Worm (Caenorhabditis elegans) whole organism, late embryonic: ENCODE measurements around the gene abhd-3.1.

Experiments used
- C08G9.2 ChIP-seq: sonication (generic microtip); optimal IDR thresholded peaks from 2 replicates; lab custom pipeline; 2016; ENCODE audit warnings: mild to moderate bottlenecking, missing genetic modification characterization, moderate library complexity, missing compliant biosample characterization
- C38D4.7 ChIP-seq: fragments of 200-800 bp; sonication (Bioruptor generic); optimal IDR thresholded peaks from 2 replicates; lab custom pipeline; 2018; ENCODE audit warnings: mild to moderate bottlenecking, missing genetic modification characterization, moderate library complexity, missing compliant biosample characterization
- F13H6.1 ChIP-seq: sonication (generic microtip); optimal IDR thresholded peaks from 2 replicates; lab custom pipeline; 2016; ENCODE audit warnings: missing genetic modification characterization, missing compliant biosample characterization
- K02D7.2 ChIP-seq: sonication (generic microtip); optimal IDR thresholded peaks from 2 replicates; lab custom pipeline; 2017; ENCODE audit warnings: mild to moderate bottlenecking, missing genetic modification characterization, missing compliant biosample characterization
- ceh-14 ChIP-seq: sonication (generic microtip); optimal IDR thresholded peaks from 2 replicates; lab custom pipeline; 2016; ENCODE audit warnings: missing genotype, missing genetic modification characterization, missing compliant biosample characterization
- ceh-30 ChIP-seq: fragments of 150-350 bp; optimal IDR thresholded peaks from 2 replicates; lab custom pipeline; 2014; ENCODE audit warnings: missing biosample characterization, missing genetic modification characterization
- ceh-34 ChIP-seq: sonication (generic microtip); optimal IDR thresholded peaks from 2 replicates; lab custom pipeline; 2016; ENCODE audit warnings: mild to moderate bottlenecking, missing genetic modification characterization, missing compliant biosample characterization
- ceh-45 ChIP-seq: fragments of 200-800 bp; sonication (Bioruptor generic); IDR thresholded peaks from 2 replicates; pipeline ENCODE4 v1.3.6; 2022; ENCODE audit warnings: missing genetic modification reagents, missing genetic modification characterization, missing compliant biosample characterization
- ceh-48 ChIP-seq: sonication (generic microtip); optimal IDR thresholded peaks from 2 replicates; lab custom pipeline; 2016; ENCODE audit warnings: missing genetic modification characterization, inconsistent platforms, missing compliant biosample characterization
- ceh-6 ChIP-seq: fragments of 200-800 bp; sonication (Bioruptor generic); optimal IDR thresholded peaks from 2 replicates; lab custom pipeline; 2018; ENCODE audit warnings: mild to moderate bottlenecking, missing genetic modification characterization, missing compliant biosample characterization
- dmd-4 ChIP-seq: sonication (generic microtip); optimal IDR thresholded peaks from 2 replicates; lab custom pipeline; 2016; ENCODE audit warnings: borderline replicate concordance, missing genetic modification characterization, missing compliant biosample characterization
- dve-1 ChIP-seq: sonication (generic microtip); optimal IDR thresholded peaks from 2 replicates; lab custom pipeline; 2017; ENCODE audit warnings: antibody characterized with exemption, mild to moderate bottlenecking, missing genetic modification characterization, missing compliant biosample characterization
- elt-4 ChIP-seq: sonication (generic microtip); optimal IDR thresholded peaks from 2 replicates; lab custom pipeline; 2016; ENCODE audit warnings: missing genetic modification characterization, missing compliant biosample characterization
- fax-1 ChIP-seq: sonication (generic microtip); optimal IDR thresholded peaks from 2 replicates; lab custom pipeline; 2016; ENCODE audit warnings: missing genotype, missing genetic modification characterization, missing compliant biosample characterization
- gmeb-2 ChIP-seq: sonication (generic microtip); optimal IDR thresholded peaks from 2 replicates; lab custom pipeline; 2016; ENCODE audit warnings: missing genetic modification characterization, inconsistent platforms, missing compliant biosample characterization
- hlh-13 ChIP-seq: fragments of 200-800 bp; sonication (Bioruptor generic); optimal IDR thresholded peaks from 2 replicates; lab custom pipeline; 2018; ENCODE audit warnings: mild to moderate bottlenecking, missing genetic modification characterization, missing compliant biosample characterization
- hlh-15 ChIP-seq: sonication (generic microtip); optimal IDR thresholded peaks from 2 replicates; lab custom pipeline; 2016; ENCODE audit warnings: missing genetic modification characterization, missing compliant biosample characterization
- hlh-8 ChIP-seq: sonication (generic microtip); optimal IDR thresholded peaks from 2 replicates; lab custom pipeline; 2016; ENCODE audit warnings: missing genotype, missing genetic modification characterization, missing compliant biosample characterization
- lin-11 ChIP-seq: fragments of 200-800 bp; sonication (Bioruptor generic); optimal IDR thresholded peaks from 2 replicates; lab custom pipeline; 2018; ENCODE audit warnings: mild to moderate bottlenecking, missing genetic modification characterization, missing compliant biosample characterization
- npax-4 ChIP-seq: sonication (generic microtip); optimal IDR thresholded peaks from 2 replicates; lab custom pipeline; 2016; ENCODE audit warnings: missing genetic modification characterization, missing compliant biosample characterization
- odd-2 ChIP-seq: sonication (generic microtip); optimal IDR thresholded peaks from 2 replicates; lab custom pipeline; 2017; ENCODE audit warnings: antibody characterized with exemption, mild to moderate bottlenecking, missing genetic modification characterization, missing compliant biosample characterization
- pat-9 ChIP-seq: fragments of 200-800 bp; sonication (Bioruptor generic); optimal IDR thresholded peaks from 2 replicates; lab custom pipeline; 2018; ENCODE audit warnings: mild to moderate bottlenecking, missing genetic modification characterization, moderate library complexity, missing compliant biosample characterization
- pax-1 ChIP-seq: fragments of 150-350 bp; optimal IDR thresholded peaks from 2 replicates; lab custom pipeline; 2014; ENCODE audit warnings: missing biosample characterization, missing genetic modification characterization
- pha-2 ChIP-seq: sonication (generic microtip); optimal IDR thresholded peaks from 2 replicates; lab custom pipeline; 2017; ENCODE audit warnings: mild to moderate bottlenecking, missing genetic modification characterization, missing compliant biosample characterization
- pha-4 ChIP-seq: fragments of 150-350 bp; optimal IDR thresholded peaks from 2 replicates; lab custom pipeline; 2018; ENCODE audit warnings: missing biosample characterization, missing genetic modification reagents, missing genetic modification characterization
- ref-2 ChIP-seq: sonication (generic microtip); optimal IDR thresholded peaks from 2 replicates; lab custom pipeline; 2016; ENCODE audit warnings: missing genetic modification characterization, missing compliant biosample characterization
- sox-4 ChIP-seq: sonication (generic microtip); optimal IDR thresholded peaks from 2 replicates; lab custom pipeline; 2017; ENCODE audit warnings: mild to moderate bottlenecking, missing genetic modification characterization, inconsistent platforms, missing compliant biosample characterization
- tbx-2 ChIP-seq: sonication (generic microtip); optimal IDR thresholded peaks from 2 replicates; lab custom pipeline; 2016; ENCODE audit warnings: missing genetic modification characterization, missing compliant biosample characterization
- ttx-3 ChIP-seq: sonication (generic microtip); optimal IDR thresholded peaks from 2 replicates; lab custom pipeline; 2016; ENCODE audit warnings: missing genetic modification reagents, missing genetic modification characterization, missing compliant biosample characterization
- unc-42 ChIP-seq: sonication (generic microtip); optimal IDR thresholded peaks from 2 replicates; lab custom pipeline; 2016; ENCODE audit warnings: missing genotype, missing genetic modification characterization, missing compliant biosample characterization
- unc-55 ChIP-seq: sonication (generic microtip); optimal IDR thresholded peaks from 2 replicates; lab custom pipeline; 2017; ENCODE audit warnings: missing biosample characterization, missing genetic modification reagents, missing genetic modification characterization
- unc-86 ChIP-seq: sonication (generic microtip); optimal IDR thresholded peaks from 2 replicates; lab custom pipeline; 2016; ENCODE audit warnings: missing genetic modification characterization, missing compliant biosample characterization

abhd-3.1 gene

ce11 chrV:19955171-19955570, at the start of gene abhd-3.1:
abhd-3.1 (plus strand) TSS chrV:19955488.
- no peak for TF ChIP-seq hlh-13 (GFP tag; lab: Kevin White, UChicago)
- TF ChIP-seq F13H6.1 (tag; lab: Kevin White, UChicago): no peak
- TF ChIP-seq sox-4 (tag; lab: Kevin White, UChicago): no peak
- TF ChIP-seq dve-1 (tag; lab: Kevin White, UChicago): no peak
- TF ChIP-seq C08G9.2 (tag; lab: Kevin White, UChicago): no peak
- TF ChIP-seq pha-2 (tag; lab: Kevin White, UChicago): no peak
- no peak for TF ChIP-seq unc-86 (tag; lab: Kevin White, UChicago)

- TF ChIP-seq ref-2 (tag; lab: Kevin White, UChicago) (no peak), ceh-48 (tag; lab: Kevin White, UChicago) (peak; percentile 79)
These were observed 49.3 kb upstream of the abhd-3.1 start for ce11 chrV:19905988-19906387.

DNA sequence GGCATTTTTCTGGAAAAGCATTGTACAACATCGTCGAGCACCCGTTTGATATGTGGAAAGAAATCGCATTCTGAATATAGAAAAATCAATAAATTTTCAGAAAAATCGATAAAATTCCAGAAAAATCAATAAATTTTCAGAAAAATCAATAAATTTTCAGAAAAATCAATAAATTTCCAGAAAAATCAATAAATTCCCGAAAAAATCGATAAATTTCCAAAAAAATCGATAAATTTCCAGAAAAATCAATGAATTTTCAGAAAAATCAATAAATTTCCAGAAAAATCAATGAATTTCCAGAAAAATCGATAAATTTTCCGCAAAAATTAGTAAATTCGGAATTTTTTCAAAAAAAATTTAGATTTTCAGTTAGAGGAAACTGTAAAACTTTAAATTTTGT, 47.9 kb upstream of the abhd-3.1 start, which contains the start of gene fars-2:
fars-2 (minus strand) TSS at position 70 of the 400 bp plus-strand sequence.
- TF ChIP-seq ceh-48 (tag; lab: Kevin White, UChicago) (peak; percentile 80), C38D4.7 (GFP tag; lab: Kevin White, UChicago) (no peak)

DNA sequence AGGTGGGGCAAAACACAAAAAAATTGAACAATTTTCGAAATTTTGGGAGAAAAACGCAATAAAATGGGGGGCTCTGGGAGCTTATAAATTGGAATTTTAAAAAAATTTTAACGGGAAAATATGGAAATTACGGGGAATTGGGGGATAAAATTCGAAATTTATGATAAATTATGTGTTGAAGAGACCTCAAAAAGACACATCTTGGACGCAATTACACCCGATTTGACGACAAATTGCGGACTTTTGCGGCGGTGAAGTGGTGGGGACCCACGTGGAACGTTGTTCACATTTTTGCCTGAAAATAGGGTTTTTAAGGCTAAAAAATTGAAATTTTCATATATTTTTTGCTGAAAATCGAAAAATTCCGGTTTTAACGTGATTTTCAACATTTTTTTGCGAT, 46.4 kb upstream of the abhd-3.1 start:
- TF ChIP-seq ttx-3 (tag; lab: Kevin White, UChicago) (no peak), pax-1 (tag; lab: Kevin White, UChicago) (no peak), tbx-2 (tag; lab: Kevin White, UChicago) (no peak), odd-2 (tag; lab: Kevin White, UChicago) (no peak), hlh-15 (tag; lab: Kevin White, UChicago) (no peak)

ce11 chrV:19909435-19909834, 45.9 kb upstream of the abhd-3.1 start:
- TF ChIP-seq ceh-48 (tag; lab: Kevin White, UChicago): peak; percentile 71

- no peak for TF ChIP-seq pat-9 (tag; lab: Kevin White, UChicago)
- no peak for TF ChIP-seq fax-1
- TF ChIP-seq gmeb-2 (tag; lab: Kevin White, UChicago): no peak
- TF ChIP-seq unc-55 (GFP tag; lab: Kevin White, UChicago): no peak
- no peak for TF ChIP-seq hlh-8
- no peak for TF ChIP-seq npax-4
- TF ChIP-seq ceh-30 (tag; lab: Kevin White, UChicago): no peak
- TF ChIP-seq unc-86 (tag; lab: Kevin White, UChicago): no peak
- no peak for TF ChIP-seq ceh-34 (tag; lab: Kevin White, UChicago)
- TF ChIP-seq lin-11 (tag; lab: Kevin White, UChicago): no peak
- TF ChIP-seq pha-4 (tag; lab: Kevin White, UChicago): no peak
- TF ChIP-seq dmd-4 (tag; lab: Kevin White, UChicago): no peak
- TF ChIP-seq elt-4 (tag; lab: Kevin White, UChicago): no peak
- no peak for TF ChIP-seq ceh-45 (GFP tag; lab: Robert Waterston, UW)
- TF ChIP-seq unc-42 (tag; lab: Kevin White, UChicago): no peak
- no peak for TF ChIP-seq ceh-14 (tag; lab: Kevin White, UChicago)
- TF ChIP-seq K02D7.2: no peak
- TF ChIP-seq ceh-6 (GFP tag; lab: Kevin White, UChicago): no peak
These were observed 39.2 kb upstream of the abhd-3.1 start, which contains the start of the genes chk-2 and Y60A3A.19 for ce11 chrV:19915973-19916605. chk-2 (minus strand) TSS chrV:19916023. Y60A3A.19 (plus strand) TSS chrV:19916555.
